Fruit fly (Drosophila melanogaster) whole organism, pupa: ENCODE results near the gene CG13926.

Source experiments
- CG8301 ChIP-seq: fragments of 200-800 bp; sonication (Bioruptor generic); optimal IDR thresholded peaks from 2 replicates; lab custom pipeline; 2018; ENCODE audit warnings: missing biosample characterization, mild to moderate bottlenecking, missing genetic modification characterization
- EcR ChIP-seq: fragments of 200-800 bp; sonication (Bioruptor generic); optimal IDR thresholded peaks from 3 replicates; lab custom pipeline; 2019; ENCODE audit warnings: missing biosample characterization, missing genetic modification characterization, mild to moderate bottlenecking, moderate library complexity, missing genetic modification reagents
- rn ChIP-seq: fragments of 200-800 bp; sonication (Bioruptor generic); IDR thresholded peaks from 2 replicates; pipeline ENCODE4 v1.3.6; 2022; ENCODE audit warnings: missing biosample characterization, missing genetic modification characterization

DNA sequence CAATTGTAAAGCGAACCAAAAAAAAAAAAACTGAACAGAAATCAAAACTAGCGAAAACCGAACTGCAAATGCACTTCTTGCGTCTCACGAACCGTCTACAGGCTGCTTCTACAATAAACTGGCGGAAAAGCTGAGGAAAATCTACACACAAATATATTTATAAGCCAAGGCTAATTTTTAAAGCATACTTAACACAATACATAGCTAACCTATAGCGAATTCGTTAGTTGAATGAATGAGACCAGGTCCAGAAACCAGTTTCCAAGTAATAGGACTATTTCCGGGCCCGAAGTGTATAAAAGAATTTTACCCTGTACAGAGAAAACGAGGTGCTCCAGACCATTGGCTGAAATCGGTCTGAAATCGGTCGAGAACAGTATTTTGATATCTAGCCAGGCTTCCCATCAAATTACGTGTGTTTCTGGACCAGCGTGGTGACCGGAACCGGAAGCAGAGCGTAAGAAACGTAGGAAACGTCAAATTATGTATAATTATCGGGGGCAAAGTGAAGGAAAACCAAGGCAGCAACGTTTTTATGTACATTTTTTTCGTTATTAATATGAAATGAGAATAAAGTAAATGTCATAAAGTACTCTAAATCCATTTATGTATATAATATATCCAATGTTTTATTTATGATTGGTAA lies 42.1 kb downstream of the CG13926 start:
- TF ChIP-seq rn (GFP tag; lab: Robert Waterston, UW) (no peak), EcR (GFP tag; lab: Kevin White, UChicago) (no peak), CG8301 (tag; lab: Kevin White, UChicago) (no peak)
